Worm (Caenorhabditis elegans) whole organism, L4 larva: ENCODE results near the gene R09A8.1.

Experiments
- R02D3.7 ChIP-seq: fragments of 150-350 bp; sonication (generic microtip); optimal IDR thresholded peaks from 3 replicates; lab custom pipeline; 2014; ENCODE audit warnings: missing biosample characterization, missing genetic modification characterization
- aha-1 ChIP-seq: fragments of 150-350 bp; peaks from one replicate; lab custom pipeline; 2014; ENCODE audit warnings: missing biosample characterization, missing genetic modification characterization
- dpl-1 ChIP-seq: fragments of 150-350 bp; optimal IDR thresholded peaks from 2 replicates; lab custom pipeline; 2014; ENCODE audit warnings: missing biosample characterization, missing genetic modification reagents, missing genetic modification characterization
- dve-1 ChIP-seq: sonication (generic microtip); optimal IDR thresholded peaks from 2 replicates; lab custom pipeline; 2017; ENCODE audit warnings: antibody characterized with exemption, mild to moderate bottlenecking, missing genetic modification characterization, missing compliant biosample characterization; ENCODE audit not compliant: insufficient read depth
- unc-39 ChIP-seq: sonication (generic microtip); optimal IDR thresholded peaks from 2 replicates; lab custom pipeline; 2017; ENCODE audit warnings: missing biosample characterization, missing genetic modification characterization
- unc-62 ChIP-seq, 3 experiments: fragments of 150-350 bp in 1 of 3; sonication (generic microtip); optimal IDR thresholded peaks in 2 of 3; peaks in 1 of 3; 1 replicate in 1 of 3; 2 replicates in 2 of 3; lab custom pipeline; 2014 to 2017; ENCODE audit warnings: missing biosample characterization in 3 of 3, missing genetic modification characterization in 3 of 3, missing genetic modification reagents in 3 of 3, missing genotype in 1 of 3

- TF ChIP-seq R02D3.7 (no peak), unc-62 (GFP tag; optimal IDR thresholded peaks at IDR 0.05 in 1 of 2; lab: Kevin White, UChicago) (peak in 1 of 2 experiments; percentile 98), unc-62 (tag; optimal IDR thresholded peaks at IDR 0.05; lab: Kevin White, UChicago) (no peak), dpl-1 (GFP tag; lab: Kevin White, UChicago) (peak; percentile 72), dve-1 (tag; lab: Kevin White, UChicago) (peak; percentile 88), aha-1 (tag; lab: Kevin White, UChicago) (no peak), unc-39 (tag; lab: Kevin White, UChicago) (no peak)
Observed at ce11 chrX:12635010-12635409, 21.5 kb downstream of the R09A8.1 start.
